Fruit fly (Drosophila melanogaster) whole organism, embryonic: ENCODE results near the gene CG17562.

Source experiments
- Bdp1 ChIP-seq: fragments of 200-800 bp; sonication (Bioruptor generic); optimal IDR thresholded peaks from 3 replicates; lab custom pipeline; 2016; ENCODE audit warnings: missing biosample characterization, missing genetic modification characterization
- CG10462 ChIP-seq: fragments of 200-800 bp; sonication (Bioruptor generic); optimal IDR thresholded peaks from 2 replicates; lab custom pipeline; 2016; ENCODE audit warnings: missing biosample characterization, missing genetic modification characterization
- CG10654 ChIP-seq: fragments of 200-800 bp; sonication (Bioruptor generic); optimal IDR thresholded peaks from 2 replicates; lab custom pipeline; 2016; ENCODE audit warnings: missing biosample characterization, missing genetic modification characterization
- CG10959 ChIP-seq: fragments of 200-800 bp; sonication (Bioruptor generic); IDR thresholded peaks from 2 replicates; pipeline ENCODE4 v1.3.6; 2022; ENCODE audit warnings: missing biosample characterization, missing genetic modification characterization
- CG11093 ChIP-seq: fragments of 200-800 bp; sonication (Bioruptor generic); IDR thresholded peaks from 3 replicates; pipeline ENCODE4 v1.3.6; 2022; ENCODE audit warnings: missing biosample characterization, missing genetic modification characterization
- CG12155 ChIP-seq: fragments of 200-800 bp; sonication (Bioruptor generic); optimal IDR thresholded peaks from 3 replicates; lab custom pipeline; 2016; ENCODE audit warnings: missing biosample characterization, missing genetic modification characterization
- CG13287 ChIP-seq: fragments of 200-800 bp; sonication (Bioruptor generic); IDR thresholded peaks from 2 replicates; pipeline ENCODE4 v1.3.6; 2022; ENCODE audit warnings: missing biosample characterization, missing genetic modification characterization; ENCODE audit not compliant: partially characterized antibody
- CG14050 ChIP-seq: fragments of 200-800 bp; sonication (Bioruptor generic); IDR thresholded peaks from 3 replicates; pipeline ENCODE4 v1.3.6; 2022; ENCODE audit warnings: missing biosample characterization, missing genetic modification characterization
- CG14441 ChIP-seq: fragments of 200-800 bp; sonication (Bioruptor generic); IDR thresholded peaks from 2 replicates; pipeline ENCODE4 v1.3.6; 2022; ENCODE audit warnings: missing biosample characterization, missing genetic modification characterization
- CG15011 ChIP-seq: fragments of 200-800 bp; sonication (Bioruptor generic); optimal IDR thresholded peaks from 3 replicates; lab custom pipeline; 2018; ENCODE audit warnings: missing biosample characterization, mild to moderate bottlenecking, missing genetic modification characterization
- CG1602 ChIP-seq: fragments of 200-800 bp; sonication (Bioruptor generic); optimal IDR thresholded peaks from 3 replicates; lab custom pipeline; 2016; ENCODE audit warnings: missing biosample characterization, missing genetic modification characterization
- CG17612 ChIP-seq: fragments of 200-800 bp; sonication (Bioruptor generic); IDR thresholded peaks from 2 replicates; pipeline ENCODE4 v1.3.6; 2022; ENCODE audit warnings: missing biosample characterization, missing genetic modification characterization
- CG1832 ChIP-seq: fragments of 200-800 bp; sonication (Bioruptor generic); optimal IDR thresholded peaks from 2 replicates; lab custom pipeline; 2017; ENCODE audit warnings: missing biosample characterization, mild to moderate bottlenecking, missing genetic modification characterization, inconsistent platforms
- CG30403 ChIP-seq: fragments of 200-800 bp; sonication (Bioruptor generic); optimal IDR thresholded peaks from 3 replicates; lab custom pipeline; 2016; ENCODE audit warnings: missing biosample characterization, missing genetic modification characterization
- CG30431 ChIP-seq: fragments of 200-800 bp; sonication (Bioruptor generic); optimal IDR thresholded peaks from 2 replicates; lab custom pipeline; 2017; ENCODE audit warnings: missing biosample characterization, missing genetic modification characterization
- CG33213 ChIP-seq: fragments of 200-800 bp; sonication (Bioruptor generic); optimal IDR thresholded peaks from 3 replicates; lab custom pipeline; 2016; ENCODE audit warnings: missing biosample characterization, missing genetic modification characterization
- CG34224 ChIP-seq: fragments of 200-800 bp; sonication (Bioruptor generic); IDR thresholded peaks from 3 replicates; pipeline ENCODE4 v1.3.6; 2022; ENCODE audit warnings: missing biosample characterization, missing genetic modification characterization; ENCODE audit not compliant: partially characterized antibody
- CG42726 ChIP-seq: fragments of 200-800 bp; sonication (Bioruptor generic); IDR thresholded peaks from 2 replicates; pipeline ENCODE4 v1.3.6; 2022; ENCODE audit warnings: missing biosample characterization, missing genetic modification characterization; ENCODE audit not compliant: partially characterized antibody
- CG43689 ChIP-seq: fragments of 200-800 bp; sonication (Bioruptor generic); IDR thresholded peaks from 2 replicates; pipeline ENCODE4 v1.3.6; 2022; ENCODE audit warnings: missing biosample characterization, missing genetic modification characterization
- CG4730 ChIP-seq: fragments of 200-800 bp; sonication (Bioruptor generic); IDR thresholded peaks from 2 replicates; pipeline ENCODE4 v1.3.6; 2022; ENCODE audit warnings: missing biosample characterization, missing genetic modification characterization
- CG7745 ChIP-seq: fragments of 200-800 bp; sonication (Bioruptor generic); optimal IDR thresholded peaks from 2 replicates; lab custom pipeline; 2018; ENCODE audit warnings: missing biosample characterization, mild to moderate bottlenecking, missing genetic modification characterization, moderate library complexity
- CG9876 ChIP-seq: fragments of 200-800 bp; sonication (Bioruptor generic); optimal IDR thresholded peaks from 2 replicates; lab custom pipeline; 2016; ENCODE audit warnings: missing biosample characterization, missing genetic modification characterization
- Deaf1 ChIP-seq: fragments of 200-800 bp; optimal IDR thresholded peaks from 3 replicates; lab custom pipeline; 2019; ENCODE audit warnings: missing biosample characterization, mild to moderate bottlenecking, missing genetic modification characterization, moderate library complexity
- Dip2 ChIP-seq: fragments of 200-800 bp; sonication (Bioruptor generic); IDR thresholded peaks from 2 replicates; pipeline ENCODE4 v1.3.6; 2022; ENCODE audit warnings: missing biosample characterization, missing genetic modification characterization
- E2f1 ChIP-seq: fragments of 200-800 bp; sonication (Bioruptor generic); IDR thresholded peaks from 2 replicates; pipeline ENCODE4 v1.3.6; 2022; ENCODE audit warnings: missing biosample characterization, missing genetic modification characterization
- Fer2 ChIP-seq: fragments of 200-800 bp; sonication (Bioruptor generic); optimal IDR thresholded peaks from 2 replicates; lab custom pipeline; 2018; ENCODE audit warnings: missing biosample characterization, mild to moderate bottlenecking, missing genetic modification characterization, moderate library complexity
- Hey ChIP-seq: fragments of 200-800 bp; sonication (Bioruptor generic); optimal IDR thresholded peaks from 3 replicates; lab custom pipeline; 2018; ENCODE audit warnings: missing biosample characterization, mild to moderate bottlenecking, missing genetic modification characterization
- Kr ChIP-seq: fragments of 200-800 bp; sonication (Bioruptor generic); optimal IDR thresholded peaks from 2 replicates; lab custom pipeline; 2017; ENCODE audit warnings: missing biosample characterization, mild to moderate bottlenecking, missing genetic modification characterization
- Max ChIP-seq: fragments of 200-800 bp; sonication (Bioruptor generic); optimal IDR thresholded peaks from 2 replicates; lab custom pipeline; 2016; ENCODE audit warnings: missing biosample characterization, mild to moderate bottlenecking, missing genetic modification characterization
- Med ChIP-seq: fragments of 200-800 bp; sonication (Bioruptor generic); peaks from one replicate; lab custom pipeline; 2016; ENCODE audit warnings: missing biosample characterization, missing genetic modification characterization, mild to moderate bottlenecking, inconsistent platforms, moderate library complexity
- Nf-YB ChIP-seq: fragments of 200-800 bp; sonication (Bioruptor generic); optimal IDR thresholded peaks from 3 replicates; lab custom pipeline; 2019; ENCODE audit warnings: missing biosample characterization, mild to moderate bottlenecking, missing genetic modification characterization, moderate library complexity
- al ChIP-seq: fragments of 200-800 bp; sonication (Bioruptor generic); IDR thresholded peaks from 2 replicates; pipeline ENCODE4 v1.3.6; 2022; ENCODE audit warnings: missing biosample characterization, missing genetic modification characterization
- btn ChIP-seq: fragments of 200-800 bp; sonication (Bioruptor generic); optimal IDR thresholded peaks from 2 replicates; lab custom pipeline; 2016; ENCODE audit warnings: missing biosample characterization, missing genetic modification characterization
- cg ChIP-seq: fragments of 200-800 bp; sonication (Bioruptor generic); optimal IDR thresholded peaks from 3 replicates; lab custom pipeline; 2019; ENCODE audit warnings: missing biosample characterization, mild to moderate bottlenecking, missing genetic modification characterization, moderate library complexity
- chif ChIP-seq, 2 experiments: fragments of 200-800 bp; sonication (Bioruptor generic); optimal IDR thresholded peaks; 3 replicates each; lab custom pipeline; 2016; ENCODE audit warnings: missing biosample characterization in 2 of 2, missing genetic modification characterization in 2 of 2
- chinmo ChIP-seq: fragments of 200-800 bp; sonication (Bioruptor generic); IDR thresholded peaks from 4 replicates; pipeline ENCODE4 v1.3.6; 2022; ENCODE audit warnings: missing biosample characterization, missing genetic modification characterization; ENCODE audit not compliant: partially characterized antibody
- crc ChIP-seq: fragments of 200-800 bp; sonication (Bioruptor generic); optimal IDR thresholded peaks from 2 replicates; lab custom pipeline; 2016; ENCODE audit warnings: missing biosample characterization, missing genetic modification characterization
- gcm ChIP-seq: fragments of 200-800 bp; sonication (Bioruptor generic); optimal IDR thresholded peaks from 2 replicates; lab custom pipeline; 2019; ENCODE audit warnings: missing biosample characterization, mild to moderate bottlenecking, missing genetic modification characterization, moderate library complexity
- grau ChIP-seq: fragments of 200-800 bp; optimal IDR thresholded peaks from 3 replicates; lab custom pipeline; 2019; ENCODE audit warnings: missing biosample characterization, mild to moderate bottlenecking, missing genetic modification characterization, moderate library complexity
- h ChIP-seq: fragments of >200 bp; optimal IDR thresholded peaks from 2 replicates; lab custom pipeline; 2017
- lilli ChIP-seq: fragments of 200-800 bp; sonication (Bioruptor generic); optimal IDR thresholded peaks from 3 replicates; lab custom pipeline; 2016; ENCODE audit warnings: missing biosample characterization, missing genetic modification characterization
- nmo ChIP-seq: fragments of 200-800 bp; sonication (Bioruptor generic); optimal IDR thresholded peaks from 2 replicates; lab custom pipeline; 2018; ENCODE audit warnings: missing biosample characterization, mild to moderate bottlenecking, missing genetic modification characterization, moderate library complexity
- odd ChIP-seq: fragments of 200-800 bp; sonication (Bioruptor generic); optimal IDR thresholded peaks from 2 replicates; lab custom pipeline; 2017; ENCODE audit warnings: missing biosample characterization, mild to moderate bottlenecking, missing genetic modification characterization
- prd ChIP-seq, 3 experiments: fragments of >200 bp in 2 of 3; fragments of 200-800 bp in 1 of 3; sonication (Bioruptor generic) in 1 of 3; optimal IDR thresholded peaks in 2 of 3; IDR thresholded peaks in 1 of 3; 2 replicates in 2 of 3; 3 replicates in 1 of 3; pipeline versions ENCODE4 v1.3.6 to Lab custom; 2017 to 2022; ENCODE audit warnings: missing biosample characterization in 1 of 3, missing genetic modification characterization in 1 of 3
- run ChIP-seq: fragments of 200-800 bp; sonication (Bioruptor generic); optimal IDR thresholded peaks from 3 replicates; lab custom pipeline; 2018; ENCODE audit warnings: missing biosample characterization, mild to moderate bottlenecking, missing genetic modification characterization
- shn ChIP-seq: fragments of 200-800 bp; sonication (Bioruptor generic); optimal IDR thresholded peaks from 3 replicates; lab custom pipeline; 2016; ENCODE audit warnings: missing biosample characterization, missing genetic modification characterization
- sqz ChIP-seq: fragments of 200-800 bp; sonication (Bioruptor generic); optimal IDR thresholded peaks from 3 replicates; lab custom pipeline; 2018; ENCODE audit warnings: missing biosample characterization, mild to moderate bottlenecking, missing genetic modification characterization
- tin ChIP-seq: fragments of 200-800 bp; sonication (Bioruptor generic); optimal IDR thresholded peaks from 3 replicates; lab custom pipeline; 2016; ENCODE audit warnings: missing biosample characterization, missing genetic modification characterization
- tio ChIP-seq: fragments of 200-800 bp; sonication (Bioruptor generic); optimal IDR thresholded peaks from 2 replicates; lab custom pipeline; 2017; ENCODE audit warnings: missing biosample characterization, missing genetic modification characterization, inconsistent platforms
- tx ChIP-seq: fragments of 200-800 bp; sonication (Bioruptor generic); optimal IDR thresholded peaks from 2 replicates; lab custom pipeline; 2016; ENCODE audit warnings: missing biosample characterization, missing genetic modification characterization

Gene CG17562

DNA sequence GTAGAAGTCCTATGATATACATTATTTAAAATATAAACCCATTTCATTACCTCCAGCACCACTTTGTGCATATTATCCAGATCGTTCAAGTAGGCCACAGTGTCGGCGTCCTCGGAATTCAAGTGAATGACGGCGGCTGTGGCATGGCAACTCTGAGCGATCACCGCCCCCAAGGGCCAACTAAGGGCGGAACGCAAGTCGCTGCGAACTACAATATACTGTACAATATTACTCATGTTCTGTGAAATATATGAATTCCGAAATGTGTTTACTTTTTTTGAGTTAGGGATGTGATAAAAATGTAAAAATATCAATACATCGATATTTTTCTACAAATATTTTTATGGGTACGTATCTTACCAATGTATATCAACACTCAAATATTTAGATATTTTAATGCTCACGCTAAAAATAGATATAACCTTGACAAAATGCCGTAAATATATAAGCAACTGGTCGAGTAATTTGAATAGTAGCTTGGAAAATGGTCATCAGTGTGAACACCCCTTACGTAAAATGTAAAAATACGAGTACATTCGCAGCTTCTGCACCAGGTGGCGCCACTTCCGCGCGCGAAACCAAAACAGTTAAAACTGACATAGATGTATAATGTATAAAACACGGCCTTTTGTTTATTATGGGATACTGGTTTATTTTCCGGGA, 41.5 kb upstream of the CG17562 start, which contains the start of gene CG14903 (continued):
- TF ChIP-seq grau (tag; lab: Kevin White, UChicago) (no peak), Nf-YB (GFP tag; lab: Kevin White, UChicago) (no peak), h (lab: Kevin White, UChicago) (no peak), Dip2 (GFP tag; lab: Robert Waterston, UW) (peak; percentile 94), gcm (GFP tag; lab: Kevin White, UChicago) (no peak), crc (GFP tag; lab: Kevin White, UChicago) (no peak), cg (no peak), lilli (GFP tag; lab: Kevin White, UChicago) (peak; percentile 8), E2f1 (GFP tag; lab: Robert Waterston, UW) (no peak), CG15011 (GFP tag; lab: Kevin White, UChicago) (no peak), sqz (no peak), CG7745 (no peak), CG4730 (GFP tag; lab: Robert Waterston, UW) (no peak), CG9876 (GFP tag; lab: Kevin White, UChicago) (peak; percentile 18), odd (GFP tag; lab: Kevin White, UChicago) (no peak), Deaf1 (tag; lab: Kevin White, UChicago) (no peak), CG14050 (no peak), CG10959 (GFP tag; lab: Robert Waterston, UW) (no peak), prd (optimal IDR thresholded peaks at IDR 0.05; lab: Kevin White, UChicago) (no peak), prd (GFP tag; IDR thresholded peaks at IDR 0.05; lab: Robert Waterston, UW) (peak; percentile 25; the same call in 1 of the 3 replicates), CG34224 (GFP tag; lab: Robert Waterston, UW) (0 out of 3 replicates have a peak, but pooled peaks have one; percentile 33), CG43689 (GFP tag; lab: Robert Waterston, UW) (no peak), Max (GFP tag; lab: Kevin White, UChicago) (peak; percentile 27), shn (GFP tag; lab: Kevin White, UChicago) (peak; percentile 28), tin (peak; percentile 70), Med (GFP tag; lab: Kevin White, UChicago) (peak; percentile 74), run (tag; lab: Kevin White, UChicago) (no peak), CG12155 (peak; percentile 24), tx (GFP tag; lab: Kevin White, UChicago) (no peak), chif (GFP tag; optimal IDR thresholded peaks at IDR 0.05; lab: Kevin White, UChicago) (peak in 1 of 2 experiments; percentile 51), Fer2 (no peak), CG10654 (GFP tag; lab: Kevin White, UChicago) (peak; percentile 48), Bdp1 (GFP tag; lab: Kevin White, UChicago) (no peak), CG30403 (GFP tag; lab: Kevin White, UChicago) (peak; percentile 46), CG42726 (peak; percentile 90), tio (GFP tag; lab: Kevin White, UChicago) (peak; percentile 34), Kr (no peak), CG13287 (GFP tag; lab: Robert Waterston, UW) (peak; percentile 74), CG1602 (GFP tag; lab: Kevin White, UChicago) (peak; percentile 40), btn (no peak), Hey (tag; lab: Kevin White, UChicago) (no peak), CG1832 (no peak), CG10462 (GFP tag; lab: Kevin White, UChicago) (no peak), CG14441 (GFP tag; lab: Robert Waterston, UW) (no peak), nmo (GFP tag; lab: Kevin White, UChicago) (peak; percentile 74), CG17612 (no peak), CG33213 (GFP tag; lab: Kevin White, UChicago) (peak; percentile 30), CG11093 (GFP tag; lab: Robert Waterston, UW) (no peak), CG30431 (no peak), chinmo (GFP tag; lab: Robert Waterston, UW) (0 out of 4 replicates have a peak, but pooled peaks have one; percentile 16), al (GFP tag; lab: Robert Waterston, UW) (no peak)
